Worm (Caenorhabditis elegans): ENCODE results near the gene F32D1.8.

The F32D1.8 gene

DNA sequence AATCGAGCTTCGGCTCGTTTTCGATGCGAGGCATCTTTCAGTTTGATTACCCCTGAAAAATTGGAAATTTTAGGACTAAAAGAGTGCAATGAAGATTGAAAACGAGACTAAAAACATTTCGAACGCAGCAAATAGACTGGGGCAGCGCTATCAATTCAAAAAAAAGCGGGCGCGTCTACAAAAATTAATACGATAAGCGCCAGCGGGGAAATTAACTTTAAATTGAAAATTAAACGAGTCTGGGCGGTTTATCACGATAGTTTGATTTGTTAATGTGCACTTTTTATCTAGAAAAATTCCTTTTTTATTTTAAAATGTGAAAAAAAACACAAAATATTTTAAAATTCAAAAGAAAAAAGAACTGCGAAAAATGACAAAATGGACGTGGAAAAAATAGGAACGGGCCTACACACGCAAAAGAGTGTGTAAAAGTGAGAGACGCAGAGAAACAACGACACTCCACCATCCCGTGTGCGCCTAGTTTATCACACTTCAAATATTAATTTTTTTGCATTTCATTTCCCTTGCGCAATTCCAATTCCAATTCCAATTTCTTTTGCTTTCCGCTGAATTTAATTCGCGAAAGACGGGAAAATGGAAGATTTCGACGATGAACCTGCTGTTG is 6.1 kb downstream of the F32D1.8 start, which contains the start of the genes gmpr-1 and fipp-1:
TSS of gene gmpr-1 (minus strand) at position 75 of the 625 bp plus-strand sequence.
TSS of gene fipp-1 (plus strand) at position 499 of the 625 bp plus-strand sequence.
- TF ChIP-seq ama-1 (optimal IDR thresholded peaks at IDR 0.05) (no peak), nhr-11 (tag; optimal IDR thresholded peaks at IDR 0.05) (no peak), tbx-2 (tag; optimal IDR thresholded peaks at IDR 0.05) (no peak), sea-2 (GFP tag; optimal IDR thresholded peaks at IDR 0.05) (no peak), egl-27 (tag; optimal IDR thresholded peaks at IDR 0.05) (no peak), ceh-9 (tag; optimal IDR thresholded peaks at IDR 0.05) (no peak), ztf-11 (tag; optimal IDR thresholded peaks at IDR 0.05) (no peak), pqm-1 (tag; optimal IDR thresholded peaks at IDR 0.05) (no peak), nhr-67 (tag; optimal IDR thresholded peaks at IDR 0.05) (no peak), lin-39 (tag; optimal IDR thresholded peaks at IDR 0.05) (peak; percentile 16), nhr-23 (tag; optimal IDR thresholded peaks at IDR 0.05) (peak; percentile 69), elt-2 (tag; optimal IDR thresholded peaks at IDR 0.05) (peak; percentile 74), ceh-16 (tag; optimal IDR thresholded peaks at IDR 0.05) (no peak), pha-4 (tag; optimal IDR thresholded peaks at IDR 0.05) (peak; percentile 48), nhr-12 (tag; optimal IDR thresholded peaks at IDR 0.05) (no peak), nhr-77 (tag; optimal IDR thresholded peaks at IDR 0.05) (no peak), nfya-1 (tag; optimal IDR thresholded peaks at IDR 0.05; ENCODE audit: insufficient read depth) (peak; percentile 64), mml-1 (tag; optimal IDR thresholded peaks at IDR 0.05) (no peak), ceh-82 (tag; optimal IDR thresholded peaks at IDR 0.05) (no peak), unc-62 (GFP tag; optimal IDR thresholded peaks at IDR 0.05) (no peak), ZK546.5 (tag; optimal IDR thresholded peaks at IDR 0.05) (no peak), nhr-28 (tag; optimal IDR thresholded peaks at IDR 0.05) (no peak), hmg-11 (tag; optimal IDR thresholded peaks at IDR 0.05) (peak; percentile 62), jun-1 (tag; optimal IDR thresholded peaks at IDR 0.05) (peak; percentile 24), fos-1 (tag; optimal IDR thresholded peaks at IDR 0.05) (no peak), nhr-76 (tag; optimal IDR thresholded peaks at IDR 0.05) (no peak), elt-3 (tag; optimal IDR thresholded peaks at IDR 0.05) (no peak), zag-1 (tag; optimal IDR thresholded peaks at IDR 0.05) (no peak), aly-2 (tag; optimal IDR thresholded peaks at IDR 0.05) (no peak), nhr-25 (tag; optimal IDR thresholded peaks at IDR 0.05) (no peak), eor-1 (tag; optimal IDR thresholded peaks at IDR 0.05) (no peak), unc-39 (tag; optimal IDR thresholded peaks at IDR 0.05) (no peak), R02D3.7 (tag; optimal IDR thresholded peaks at IDR 0.05) (no peak), ceh-28 (tag; optimal IDR thresholded peaks at IDR 0.05) (no peak), fkh-2 (tag; optimal IDR thresholded peaks at IDR 0.05) (no peak), lin-15B (tag; optimal IDR thresholded peaks at IDR 0.05) (peak; percentile 61), fkh-10 (GFP tag; optimal IDR thresholded peaks at IDR 0.05) (no peak)

DNA sequence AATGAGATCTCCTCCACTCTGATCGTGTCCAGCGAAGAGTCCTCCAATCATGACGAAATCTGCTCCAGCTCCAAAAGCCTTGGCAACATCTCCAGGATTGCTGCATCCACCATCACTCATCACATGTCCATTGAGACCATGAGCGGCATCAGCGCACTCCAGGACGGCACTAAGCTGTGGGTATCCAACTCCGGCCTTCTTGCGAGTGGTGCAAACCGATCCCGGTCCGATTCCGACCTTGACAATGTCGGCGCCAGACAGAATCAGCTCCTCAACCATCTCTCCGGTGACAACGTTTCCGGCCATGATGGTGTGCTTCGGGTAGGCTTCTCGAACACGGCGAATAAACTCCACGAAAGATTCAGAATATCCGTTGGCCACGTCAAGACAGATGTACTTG is 7.0 kb downstream of the F32D1.8 start:
- TF ChIP-seq mml-1 (tag; optimal IDR thresholded peaks at IDR 0.05) (no peak), hmg-11 (tag; optimal IDR thresholded peaks at IDR 0.05) (no peak), lin-39 (tag; optimal IDR thresholded peaks at IDR 0.05) (no peak), lsy-12 (tag; optimal IDR thresholded peaks at IDR 0.05) (no peak), zag-1 (tag; optimal IDR thresholded peaks at IDR 0.05) (no peak), elt-3 (tag; optimal IDR thresholded peaks at IDR 0.05) (no peak)

DNA sequence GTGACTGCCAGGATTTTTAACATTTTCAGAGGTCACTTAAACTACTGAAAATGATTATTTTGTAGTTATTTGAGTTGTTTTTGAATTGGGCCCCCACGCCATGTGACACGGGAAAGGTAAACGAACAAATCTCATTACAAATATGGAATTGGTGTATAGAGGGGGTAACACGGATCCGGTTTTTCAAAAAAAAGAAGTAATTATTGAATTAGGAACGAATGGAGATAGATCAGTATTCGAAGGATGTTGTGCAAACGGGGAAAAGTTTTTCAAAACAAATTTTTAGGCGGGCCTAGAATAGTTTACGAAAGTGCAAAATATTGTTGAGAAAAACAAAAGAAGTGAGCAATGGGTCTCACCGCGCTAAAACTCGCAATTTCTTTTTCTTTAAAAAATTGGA is 11.1 kb downstream of the F32D1.8 start, which contains the start of gene F32D1.11:
TSS of gene F32D1.11 (minus strand) at position 101 of the 400 bp plus-strand sequence.
- no peak for TF ChIP-seq pqm-1 (tag; optimal IDR thresholded peaks at IDR 0.05)
- TF ChIP-seq fos-1 (tag; optimal IDR thresholded peaks at IDR 0.05) = no peak
- no peak for TF ChIP-seq nhr-237 (tag; optimal IDR thresholded peaks at IDR 0.05)
- TF ChIP-seq pha-4 (tag; optimal IDR thresholded peaks at IDR 0.05) = no peak
- TF ChIP-seq nhr-67 (tag; optimal IDR thresholded peaks at IDR 0.05) = no peak
- no peak for TF ChIP-seq elt-3 (tag; optimal IDR thresholded peaks at IDR 0.05)
- no peak for TF ChIP-seq unc-62 (GFP tag; optimal IDR thresholded peaks at IDR 0.05)
- TF ChIP-seq nhr-11 (tag; optimal IDR thresholded peaks at IDR 0.05) = no peak

All from whole organism, L3 larva.